Fruit fly (Drosophila melanogaster) whole organism, wandering third instar larva: ENCODE results near the gene CG31808.

Experiments used
- Abd-B ChIP-seq: fragments of >200 bp; optimal IDR thresholded peaks from 2 replicates; lab custom pipeline; 2017; ENCODE audit warnings: missing biosample characterization, missing genetic modification characterization
- CG32264 ChIP-seq: fragments of 200-800 bp; sonication (Bioruptor generic); optimal IDR thresholded peaks from 2 replicates; lab custom pipeline; 2016; ENCODE audit warnings: missing biosample characterization, missing genetic modification characterization
- CG9705 ChIP-seq: fragments of 200-800 bp; sonication (Bioruptor generic); optimal IDR thresholded peaks from 2 replicates; lab custom pipeline; 2018; ENCODE audit warnings: missing biosample characterization, mild to moderate bottlenecking, missing genetic modification characterization
- Dfd ChIP-seq: fragments of >200 bp; optimal IDR thresholded peaks from 2 replicates; lab custom pipeline; 2017; ENCODE audit warnings: missing biosample characterization, missing genetic modification characterization
- Dif ChIP-seq: fragments of 200-275, 200-300 bp; sonication (Bioruptor generic); optimal IDR thresholded peaks from 2 replicates; lab custom pipeline; 2018; ENCODE audit warnings: missing biosample characterization, missing genetic modification characterization; ENCODE audit not compliant: partially characterized antibody
- GATAd ChIP-seq: sonication (Bioruptor generic); optimal IDR thresholded peaks from 2 replicates; lab custom pipeline; 2016; ENCODE audit warnings: missing biosample characterization, missing genetic modification characterization
- HLH106 ChIP-seq: fragments of 200-800 bp; optimal IDR thresholded peaks from 3 replicates; lab custom pipeline; 2019; ENCODE audit warnings: missing biosample characterization, mild to moderate bottlenecking, missing genetic modification characterization, moderate library complexity
- Hnf4 ChIP-seq: fragments of 200-800 bp; sonication (Bioruptor generic); optimal IDR thresholded peaks from 2 replicates; lab custom pipeline; 2016; ENCODE audit warnings: missing biosample characterization, mild to moderate bottlenecking, missing genetic modification characterization
- Hr78 ChIP-seq: fragments of >200 bp; optimal IDR thresholded peaks from 2 replicates; lab custom pipeline; 2017; ENCODE audit warnings: missing biosample characterization, missing genetic modification characterization
- Hr83 ChIP-seq: fragments of 200-300 bp; sonication (Bioruptor generic); optimal IDR thresholded peaks from 2 replicates; lab custom pipeline; 2016; ENCODE audit warnings: missing biosample characterization, mild to moderate bottlenecking, missing genetic modification characterization, moderate library complexity; ENCODE audit not compliant: poor library complexity, severe bottlenecking
- Jra ChIP-seq: sonication (Bioruptor generic); optimal IDR thresholded peaks from 2 replicates; lab custom pipeline; 2016; ENCODE audit warnings: missing biosample characterization, missing genetic modification characterization
- Mio ChIP-seq: sonication (Bioruptor generic); optimal IDR thresholded peaks from 2 replicates; lab custom pipeline; 2016; ENCODE audit warnings: missing biosample characterization, missing genetic modification characterization
- Myc ChIP-seq: fragments of >200 bp; optimal IDR thresholded peaks from 2 replicates; lab custom pipeline; 2017
- N ChIP-seq: fragments of >200 bp; optimal IDR thresholded peaks from 2 replicates; lab custom pipeline; 2018; ENCODE audit warnings: missing biosample characterization, missing external identifiers, missing genetic modification characterization
- Rel ChIP-seq, 2 experiments: fragments of 200-800 bp; sonication (Bioruptor generic) in 1 of 2; optimal IDR thresholded peaks; 2 replicates in 1 of 2; 3 replicates in 1 of 2; lab custom pipeline; 2016 to 2019; ENCODE audit warnings: mild to moderate bottlenecking in 2 of 2, missing biosample characterization in 2 of 2, missing genetic modification characterization in 2 of 2, moderate library complexity in 1 of 2
- Vsx2 ChIP-seq: fragments of 200-300, 225-300 bp; sonication (Bioruptor generic); optimal IDR thresholded peaks from 2 replicates; lab custom pipeline; 2018; ENCODE audit warnings: missing biosample characterization, missing genetic modification characterization; ENCODE audit not compliant: partially characterized antibody
- br ChIP-seq: fragments of 200-800 bp; sonication (Bioruptor generic); optimal IDR thresholded peaks from 2 replicates; lab custom pipeline; 2016; ENCODE audit warnings: missing biosample characterization, missing genetic modification characterization
- brk ChIP-seq: fragments of 200-800 bp; sonication (Bioruptor generic); optimal IDR thresholded peaks from 2 replicates; lab custom pipeline; 2016; ENCODE audit warnings: missing biosample characterization, mild to moderate bottlenecking, missing genetic modification characterization
- dl ChIP-seq, 2 experiments: fragments of 175-275, 200-275 bp in 1 of 2; fragments of 200-275 bp in 1 of 2; sonication (Bioruptor generic); optimal IDR thresholded peaks; lab custom pipeline; 2018; ENCODE audit warnings: mild to moderate bottlenecking in 2 of 2, missing biosample characterization in 2 of 2, missing genetic modification characterization in 2 of 2, moderate library complexity in 2 of 2; ENCODE audit not compliant: partially characterized antibody in 2 of 2, insufficient read depth in 1 of 2
- dmrt93B ChIP-seq: fragments of 200-800 bp; sonication (Bioruptor generic); optimal IDR thresholded peaks from 2 replicates; lab custom pipeline; 2018; ENCODE audit warnings: missing biosample characterization, mild to moderate bottlenecking, missing genetic modification characterization
- ey ChIP-seq: fragments of 200-800 bp; sonication (Bioruptor generic); optimal IDR thresholded peaks from 2 replicates; lab custom pipeline; 2016; ENCODE audit warnings: missing biosample characterization, missing genetic modification characterization
- foxo ChIP-seq, 2 experiments: fragments of 200-800 bp; sonication (Bioruptor generic); optimal IDR thresholded peaks; 2 replicates in 1 of 2; 3 replicates in 1 of 2; lab custom pipeline; 2016 to 2017; ENCODE audit warnings: missing biosample characterization in 2 of 2, missing genetic modification characterization in 2 of 2
- fru ChIP-seq: fragments of 200-800 bp; sonication (Bioruptor generic); optimal IDR thresholded peaks from 3 replicates; lab custom pipeline; 2016; ENCODE audit warnings: missing biosample characterization, mild to moderate bottlenecking, missing genetic modification characterization
- h ChIP-seq: fragments of 200-800 bp; sonication (Bioruptor generic); optimal IDR thresholded peaks from 3 replicates; lab custom pipeline; 2016; ENCODE audit warnings: missing biosample characterization, mild to moderate bottlenecking, missing genetic modification characterization
- jim ChIP-seq: fragments of 175-275, 200-325 bp; sonication (Bioruptor generic); optimal IDR thresholded peaks from 2 replicates; lab custom pipeline; 2016; ENCODE audit warnings: missing biosample characterization, mild to moderate bottlenecking, missing genetic modification characterization
- lola ChIP-seq: fragments of >200 bp; optimal IDR thresholded peaks from 2 replicates; lab custom pipeline; 2017; ENCODE audit warnings: missing biosample characterization, missing genetic modification characterization
- pan ChIP-seq: fragments of >200 bp; optimal IDR thresholded peaks from 2 replicates; lab custom pipeline; 2017
- psq ChIP-seq: fragments of 200-800 bp; sonication (Bioruptor generic); optimal IDR thresholded peaks from 3 replicates; lab custom pipeline; 2017; ENCODE audit warnings: missing biosample characterization, mild to moderate bottlenecking, missing genetic modification characterization, moderate library complexity
- rgr ChIP-seq: fragments of 200-800 bp; sonication (Bioruptor generic); optimal IDR thresholded peaks from 3 replicates; lab custom pipeline; 2016; ENCODE audit warnings: missing biosample characterization, mild to moderate bottlenecking, missing genetic modification characterization
- sv ChIP-seq: fragments of 200-800 bp; sonication (Bioruptor generic); optimal IDR thresholded peaks from 3 replicates; lab custom pipeline; 2016; ENCODE audit warnings: missing biosample characterization, missing genetic modification characterization
- usp ChIP-seq: fragments of >200 bp; optimal IDR thresholded peaks from 2 replicates; lab custom pipeline; 2017; ENCODE audit warnings: missing biosample characterization, missing genetic modification characterization
- woc ChIP-seq: sonication (Bioruptor generic); optimal IDR thresholded peaks from 2 replicates; lab custom pipeline; 2016; ENCODE audit warnings: missing biosample characterization, mild to moderate bottlenecking, missing genetic modification characterization

CG31808 gene

DNA sequence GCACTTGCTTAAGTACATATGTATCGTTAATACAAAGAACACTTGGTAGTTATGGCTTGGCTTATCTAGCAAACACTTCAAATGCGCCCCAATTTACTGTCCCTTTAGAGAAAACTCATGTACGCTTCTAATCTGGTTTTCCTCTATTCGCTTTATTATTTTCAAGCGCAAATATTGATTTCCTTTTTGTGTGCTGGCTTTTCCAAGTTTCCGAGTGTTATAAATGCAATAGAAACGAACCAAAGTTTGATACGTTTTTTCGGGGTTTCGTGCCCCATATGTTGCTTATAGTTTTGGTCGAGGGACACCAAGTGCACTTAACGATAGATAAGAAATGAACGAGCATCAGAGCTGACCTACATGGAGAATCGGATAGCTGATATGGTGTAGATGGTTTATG, 2.1 kb downstream of the CG31808 start:
- TF ChIP-seq psq (GFP tag; lab: Kevin White, UChicago), result no peak
- TF ChIP-seq CG9705 (GFP tag; lab: Kevin White, UChicago), result no peak
- TF ChIP-seq Vsx2 (GFP tag; lab: Kevin White, UChicago), result no peak
- no peak for TF ChIP-seq dl (GFP tag; optimal IDR thresholded peaks at IDR 0.05; lab: Kevin White, UChicago; ENCODE audit: insufficient read depth in 1 of 2, partially characterized antibody in 2 of 2)
- no peak for TF ChIP-seq h
- TF ChIP-seq ey (GFP tag; lab: Kevin White, UChicago), result no peak
- no peak for TF ChIP-seq lola (GFP tag; lab: Kevin White, UChicago)
- TF ChIP-seq Rel (GFP tag; optimal IDR thresholded peaks at IDR 0.05; lab: Kevin White, UChicago), result no peak
- TF ChIP-seq Rel (tag; optimal IDR thresholded peaks at IDR 0.05; lab: Kevin White, UChicago), result no peak
- no peak for TF ChIP-seq Dif (GFP tag; lab: Kevin White, UChicago)
- no peak for TF ChIP-seq HLH106 (tag; lab: Kevin White, UChicago)
- TF ChIP-seq Dfd, result no peak
- TF ChIP-seq usp (GFP tag; lab: Kevin White, UChicago), result no peak
- no peak for TF ChIP-seq woc
- TF ChIP-seq Myc (lab: Kevin White, UChicago), result no peak
- TF ChIP-seq Abd-B (GFP tag; lab: Kevin White, UChicago), result no peak
- no peak for TF ChIP-seq Hr83 (GFP tag; lab: Kevin White, UChicago)
- no peak for TF ChIP-seq CG32264
- no peak for TF ChIP-seq Hnf4 (GFP tag; lab: Kevin White, UChicago)
- TF ChIP-seq foxo (GFP tag; optimal IDR thresholded peaks at IDR 0.05; lab: Kevin White, UChicago), result no peak

DNA sequence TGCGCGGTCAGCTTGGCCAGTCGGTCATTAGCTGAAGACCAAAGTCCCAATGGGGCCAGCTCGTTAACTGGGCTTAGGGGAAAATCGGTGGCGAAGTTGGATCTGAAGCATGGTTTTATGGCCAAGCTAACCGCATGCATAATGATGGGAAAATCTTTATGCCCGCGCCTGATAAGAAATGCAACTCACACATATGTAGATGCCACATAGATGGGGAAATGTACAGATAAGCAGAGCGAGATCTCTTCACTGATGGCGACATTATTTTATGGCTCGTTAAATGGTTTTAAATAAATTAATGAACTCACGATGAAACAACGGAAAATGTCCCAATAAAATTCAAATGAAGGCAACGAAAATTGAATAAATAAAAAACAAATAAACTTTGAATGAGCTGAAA, 4.1 kb downstream of the CG31808 start:
- TF ChIP-seq Dif (GFP tag; lab: Kevin White, UChicago) (no peak), dl (GFP tag; optimal IDR thresholded peaks at IDR 0.05; lab: Kevin White, UChicago; ENCODE audit: insufficient read depth in 1 of 2, partially characterized antibody in 2 of 2) (no peak), rgr (GFP tag; lab: Kevin White, UChicago) (no peak), woc (no peak), Mio (GFP tag; lab: Kevin White, UChicago) (no peak), jim (GFP tag; lab: Kevin White, UChicago) (no peak), foxo (GFP tag; optimal IDR thresholded peaks at IDR 0.05; lab: Kevin White, UChicago) (no peak), Hnf4 (GFP tag; lab: Kevin White, UChicago) (no peak), br (GFP tag; lab: Kevin White, UChicago) (no peak), Hr78 (GFP tag; lab: Kevin White, UChicago) (no peak), Rel (GFP tag; optimal IDR thresholded peaks at IDR 0.05; lab: Kevin White, UChicago) (no peak), Rel (tag; optimal IDR thresholded peaks at IDR 0.05; lab: Kevin White, UChicago) (no peak), CG9705 (GFP tag; lab: Kevin White, UChicago) (no peak), pan (no peak), Abd-B (GFP tag; lab: Kevin White, UChicago) (no peak), Hr83 (GFP tag; lab: Kevin White, UChicago) (no peak), h (no peak), usp (GFP tag; lab: Kevin White, UChicago) (no peak), GATAd (GFP tag; lab: Kevin White, UChicago) (no peak), CG32264 (no peak)

DNA sequence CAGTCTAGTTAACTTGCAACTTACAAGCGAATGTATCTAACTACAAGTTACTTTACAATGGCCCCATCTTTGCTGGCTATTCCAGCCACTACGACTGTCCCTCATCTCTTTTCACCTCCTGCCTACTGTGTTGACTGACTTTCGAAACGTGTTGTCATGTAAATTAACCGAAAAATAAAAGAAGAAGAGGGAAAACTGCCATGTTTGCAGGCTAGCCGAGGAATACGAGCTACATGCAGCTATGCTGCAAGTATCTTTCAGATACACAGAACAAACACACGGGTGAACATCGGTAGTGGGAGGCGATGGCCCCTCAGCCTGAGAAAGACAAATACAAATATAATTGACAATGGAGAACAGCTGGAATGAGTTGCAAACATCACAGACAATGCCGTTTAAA, 5.3 kb downstream of the CG31808 start:
- TF ChIP-seq psq (GFP tag; lab: Kevin White, UChicago) (no peak), Dfd (no peak), Abd-B (GFP tag; lab: Kevin White, UChicago) (no peak), N (GFP tag; lab: Kevin White, UChicago) (no peak), h (no peak), ey (GFP tag; lab: Kevin White, UChicago) (no peak), Dif (GFP tag; lab: Kevin White, UChicago) (no peak), CG32264 (no peak), CG9705 (GFP tag; lab: Kevin White, UChicago) (no peak), dmrt93B (no peak), Myc (lab: Kevin White, UChicago) (no peak), HLH106 (tag; lab: Kevin White, UChicago) (no peak), jim (GFP tag; lab: Kevin White, UChicago) (no peak)

DNA sequence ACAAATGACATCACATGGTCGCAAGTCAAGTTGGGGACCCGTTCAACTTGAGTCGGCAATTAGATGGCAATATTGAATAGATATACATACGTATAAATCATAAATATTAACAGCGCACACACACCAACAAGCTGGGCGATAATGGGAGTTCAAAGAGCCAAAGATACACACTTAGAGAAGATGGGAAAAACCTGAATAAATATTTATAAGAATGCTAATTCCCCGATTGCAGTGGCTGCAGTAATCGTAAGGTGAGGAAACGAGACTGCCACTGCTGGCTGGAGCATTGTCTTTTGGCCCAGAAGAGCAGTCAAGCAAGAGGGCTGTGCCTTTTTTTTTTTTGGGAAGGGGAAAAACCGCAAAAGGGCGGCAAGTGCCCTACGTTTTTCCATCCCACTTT, 5.8 kb downstream of the CG31808 start:
- no peak for TF ChIP-seq CG9705 (GFP tag; lab: Kevin White, UChicago)
- TF ChIP-seq, all 38 proteins: peak for 0

DNA sequence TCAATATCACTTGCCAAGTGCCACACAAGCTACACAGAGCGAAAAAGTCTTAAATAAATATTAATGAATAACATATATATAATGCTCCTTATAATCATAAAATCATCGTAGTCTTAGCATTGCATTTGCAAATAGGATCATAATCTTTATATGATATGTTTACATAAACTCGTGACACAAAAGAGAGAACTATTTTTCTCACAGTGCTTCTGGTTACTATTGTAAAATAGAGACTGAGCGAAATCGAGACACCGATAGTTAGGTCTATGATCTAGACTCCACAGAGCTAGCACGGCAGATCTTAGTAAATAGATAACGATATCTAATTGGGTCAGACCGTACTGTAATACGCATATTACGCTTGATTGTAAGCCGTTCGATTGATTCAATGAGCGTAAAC, 6.3 kb downstream of the CG31808 start:
- TF ChIP-seq lola (GFP tag; lab: Kevin White, UChicago), result no peak
- TF ChIP-seq CG9705 (GFP tag; lab: Kevin White, UChicago), result no peak
- TF ChIP-seq Mio (GFP tag; lab: Kevin White, UChicago), result no peak
- TF ChIP-seq HLH106 (tag; lab: Kevin White, UChicago), result no peak
- no peak for TF ChIP-seq Jra (GFP tag; lab: Kevin White, UChicago)
- TF ChIP-seq h, result no peak
- no peak for TF ChIP-seq GATAd (GFP tag; lab: Kevin White, UChicago)
- TF ChIP-seq sv, result no peak
- TF ChIP-seq brk (GFP tag; lab: Kevin White, UChicago), result no peak
- TF ChIP-seq Dfd, result no peak
- TF ChIP-seq woc, result no peak
- no peak for TF ChIP-seq Abd-B (GFP tag; lab: Kevin White, UChicago)
- no peak for TF ChIP-seq fru (GFP tag; lab: Kevin White, UChicago)
- TF ChIP-seq Vsx2 (GFP tag; lab: Kevin White, UChicago), result no peak
